Fruit fly (Drosophila melanogaster) whole organism, wandering third instar larva: ENCODE measurements around the gene nes.
A peak's percentile ranks its signal among the peaks of the same experiment; 100 is the strongest.

Experiments used
- Abd-B ChIP-seq: fragments of >200 bp; optimal IDR thresholded peaks from 2 replicates; lab custom pipeline; 2017; ENCODE audit warnings: missing biosample characterization, missing genetic modification characterization
- CG32264 ChIP-seq: fragments of 200-800 bp; sonication (Bioruptor generic); optimal IDR thresholded peaks from 2 replicates; lab custom pipeline; 2016; ENCODE audit warnings: missing biosample characterization, missing genetic modification characterization
- CG9705 ChIP-seq: fragments of 200-800 bp; sonication (Bioruptor generic); optimal IDR thresholded peaks from 2 replicates; lab custom pipeline; 2018; ENCODE audit warnings: missing biosample characterization, mild to moderate bottlenecking, missing genetic modification characterization
- CrebA ChIP-seq: fragments of 200-800 bp; sonication (Bioruptor generic); optimal IDR thresholded peaks from 2 replicates; lab custom pipeline; 2016; ENCODE audit warnings: missing biosample characterization, mild to moderate bottlenecking, missing genetic modification characterization, borderline replicate concordance
- Dfd ChIP-seq: fragments of >200 bp; optimal IDR thresholded peaks from 2 replicates; lab custom pipeline; 2017; ENCODE audit warnings: missing biosample characterization, missing genetic modification characterization
- Dif ChIP-seq: fragments of 200-275, 200-300 bp; sonication (Bioruptor generic); optimal IDR thresholded peaks from 2 replicates; lab custom pipeline; 2018; ENCODE audit warnings: missing biosample characterization, missing genetic modification characterization; ENCODE audit not compliant: partially characterized antibody
- GATAd ChIP-seq: sonication (Bioruptor generic); optimal IDR thresholded peaks from 2 replicates; lab custom pipeline; 2016; ENCODE audit warnings: missing biosample characterization, missing genetic modification characterization
- HLH106 ChIP-seq: fragments of 200-800 bp; optimal IDR thresholded peaks from 3 replicates; lab custom pipeline; 2019; ENCODE audit warnings: missing biosample characterization, mild to moderate bottlenecking, missing genetic modification characterization, moderate library complexity
- Hr78 ChIP-seq: fragments of >200 bp; optimal IDR thresholded peaks from 2 replicates; lab custom pipeline; 2017; ENCODE audit warnings: missing biosample characterization, missing genetic modification characterization
- Hr83 ChIP-seq: fragments of 200-300 bp; sonication (Bioruptor generic); optimal IDR thresholded peaks from 2 replicates; lab custom pipeline; 2016; ENCODE audit warnings: missing biosample characterization, mild to moderate bottlenecking, missing genetic modification characterization, moderate library complexity; ENCODE audit not compliant: poor library complexity, severe bottlenecking
- Jra ChIP-seq: sonication (Bioruptor generic); optimal IDR thresholded peaks from 2 replicates; lab custom pipeline; 2016; ENCODE audit warnings: missing biosample characterization, missing genetic modification characterization
- Mio ChIP-seq: sonication (Bioruptor generic); optimal IDR thresholded peaks from 2 replicates; lab custom pipeline; 2016; ENCODE audit warnings: missing biosample characterization, missing genetic modification characterization
- OdsH ChIP-seq: fragments of 200-800 bp; sonication (Bioruptor generic); optimal IDR thresholded peaks from 2 replicates; lab custom pipeline; 2016; ENCODE audit warnings: missing biosample characterization, mild to moderate bottlenecking, missing genetic modification characterization
- Rel ChIP-seq, 2 experiments: fragments of 200-800 bp; sonication (Bioruptor generic) in 1 of 2; optimal IDR thresholded peaks; 2 replicates in 1 of 2; 3 replicates in 1 of 2; lab custom pipeline; 2016 to 2019; ENCODE audit warnings: mild to moderate bottlenecking in 2 of 2, missing biosample characterization in 2 of 2, missing genetic modification characterization in 2 of 2, moderate library complexity in 1 of 2
- Vsx2 ChIP-seq: fragments of 200-300, 225-300 bp; sonication (Bioruptor generic); optimal IDR thresholded peaks from 2 replicates; lab custom pipeline; 2018; ENCODE audit warnings: missing biosample characterization, missing genetic modification characterization; ENCODE audit not compliant: partially characterized antibody
- br ChIP-seq: fragments of 200-800 bp; sonication (Bioruptor generic); optimal IDR thresholded peaks from 2 replicates; lab custom pipeline; 2016; ENCODE audit warnings: missing biosample characterization, missing genetic modification characterization
- ey ChIP-seq: fragments of 200-800 bp; sonication (Bioruptor generic); optimal IDR thresholded peaks from 2 replicates; lab custom pipeline; 2016; ENCODE audit warnings: missing biosample characterization, missing genetic modification characterization
- foxo ChIP-seq, 2 experiments: fragments of 200-800 bp; sonication (Bioruptor generic); optimal IDR thresholded peaks; 2 replicates in 1 of 2; 3 replicates in 1 of 2; lab custom pipeline; 2016 to 2017; ENCODE audit warnings: missing biosample characterization in 2 of 2, missing genetic modification characterization in 2 of 2
- fru ChIP-seq: fragments of 200-800 bp; sonication (Bioruptor generic); optimal IDR thresholded peaks from 3 replicates; lab custom pipeline; 2016; ENCODE audit warnings: missing biosample characterization, mild to moderate bottlenecking, missing genetic modification characterization
- h ChIP-seq: fragments of 200-800 bp; sonication (Bioruptor generic); optimal IDR thresholded peaks from 3 replicates; lab custom pipeline; 2016; ENCODE audit warnings: missing biosample characterization, mild to moderate bottlenecking, missing genetic modification characterization
- jim ChIP-seq: fragments of 175-275, 200-325 bp; sonication (Bioruptor generic); optimal IDR thresholded peaks from 2 replicates; lab custom pipeline; 2016; ENCODE audit warnings: missing biosample characterization, mild to moderate bottlenecking, missing genetic modification characterization
- lola ChIP-seq: fragments of >200 bp; optimal IDR thresholded peaks from 2 replicates; lab custom pipeline; 2017; ENCODE audit warnings: missing biosample characterization, missing genetic modification characterization
- pan ChIP-seq: fragments of >200 bp; optimal IDR thresholded peaks from 2 replicates; lab custom pipeline; 2017
- psq ChIP-seq: fragments of 200-800 bp; sonication (Bioruptor generic); optimal IDR thresholded peaks from 3 replicates; lab custom pipeline; 2017; ENCODE audit warnings: missing biosample characterization, mild to moderate bottlenecking, missing genetic modification characterization, moderate library complexity
- rgr ChIP-seq: fragments of 200-800 bp; sonication (Bioruptor generic); optimal IDR thresholded peaks from 3 replicates; lab custom pipeline; 2016; ENCODE audit warnings: missing biosample characterization, mild to moderate bottlenecking, missing genetic modification characterization
- sv ChIP-seq: fragments of 200-800 bp; sonication (Bioruptor generic); optimal IDR thresholded peaks from 3 replicates; lab custom pipeline; 2016; ENCODE audit warnings: missing biosample characterization, missing genetic modification characterization
- tai ChIP-seq: sonication (Bioruptor generic); optimal IDR thresholded peaks from 2 replicates; lab custom pipeline; 2016; ENCODE audit warnings: missing biosample characterization, missing genetic modification characterization
- usp ChIP-seq: fragments of >200 bp; optimal IDR thresholded peaks from 2 replicates; lab custom pipeline; 2017; ENCODE audit warnings: missing biosample characterization, missing genetic modification characterization
- woc ChIP-seq: sonication (Bioruptor generic); optimal IDR thresholded peaks from 2 replicates; lab custom pipeline; 2016; ENCODE audit warnings: missing biosample characterization, mild to moderate bottlenecking, missing genetic modification characterization

Gene nes

DNA sequence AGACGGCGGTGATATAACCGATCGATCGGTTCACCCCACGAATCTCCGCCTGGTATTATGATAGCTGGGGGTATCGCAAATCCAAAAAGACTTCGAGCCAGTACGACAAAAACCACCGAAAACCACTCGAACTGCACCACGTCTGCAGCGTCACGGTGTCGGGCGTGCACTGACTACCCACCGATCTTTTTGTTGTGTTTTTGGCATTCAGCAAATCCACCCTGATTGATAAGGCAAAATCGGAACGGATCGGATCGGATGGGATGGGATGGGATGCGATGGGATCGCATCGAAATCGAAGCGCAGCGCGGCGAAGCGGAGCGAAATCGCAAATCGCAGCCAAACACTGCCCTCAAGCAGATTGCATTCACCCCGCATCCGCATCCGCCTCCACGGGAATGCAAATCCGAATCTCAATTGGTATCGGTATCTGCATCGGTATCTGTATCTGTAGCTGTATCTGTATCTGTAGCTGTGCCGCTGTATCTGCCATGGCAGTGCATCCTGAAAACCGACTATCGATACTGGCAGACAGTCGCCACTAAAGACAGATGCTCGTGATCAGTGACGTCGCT lies 28.0 kb upstream of the nes start:
- TF ChIP-seq CG9705 (GFP tag; lab: Kevin White, UChicago) (no peak), Rel (GFP tag; optimal IDR thresholded peaks at IDR 0.05; lab: Kevin White, UChicago) (no peak), Rel (tag; optimal IDR thresholded peaks at IDR 0.05; lab: Kevin White, UChicago) (peak; percentile 80), CG32264 (GFP tag; lab: Kevin White, UChicago) (no peak), fru (GFP tag; lab: Kevin White, UChicago) (no peak), tai (no peak), pan (lab: Kevin White, UChicago) (no peak)

DNA sequence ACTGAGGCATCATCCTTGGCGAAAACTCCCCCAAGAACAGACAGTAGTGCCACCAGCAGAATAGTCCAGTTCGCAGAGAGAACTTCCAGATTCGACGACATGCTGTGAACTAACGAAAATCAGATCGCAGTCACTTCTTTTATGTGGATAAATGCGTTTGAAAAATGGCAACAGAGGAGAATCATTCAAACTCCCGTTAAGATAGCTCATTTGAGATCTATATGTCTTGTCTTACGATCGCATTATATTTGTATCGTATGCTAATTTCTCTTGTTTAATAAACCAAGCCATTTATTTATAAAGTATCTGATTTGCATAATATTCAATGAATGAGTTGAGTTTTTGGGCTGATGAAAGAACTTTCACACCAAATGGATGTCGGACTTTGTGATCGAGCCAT lies 20.2 kb upstream of the nes start, which contains the start of gene CG14089:
CG14089 (minus strand) TSS at position 101 of the 400 bp plus-strand sequence.
- TF ChIP-seq Mio (GFP tag; lab: Kevin White, UChicago) (no peak), CrebA (GFP tag; lab: Kevin White, UChicago) (no peak), pan (lab: Kevin White, UChicago) (no peak), jim (GFP tag; lab: Kevin White, UChicago) (no peak), fru (GFP tag; lab: Kevin White, UChicago) (no peak)

DNA sequence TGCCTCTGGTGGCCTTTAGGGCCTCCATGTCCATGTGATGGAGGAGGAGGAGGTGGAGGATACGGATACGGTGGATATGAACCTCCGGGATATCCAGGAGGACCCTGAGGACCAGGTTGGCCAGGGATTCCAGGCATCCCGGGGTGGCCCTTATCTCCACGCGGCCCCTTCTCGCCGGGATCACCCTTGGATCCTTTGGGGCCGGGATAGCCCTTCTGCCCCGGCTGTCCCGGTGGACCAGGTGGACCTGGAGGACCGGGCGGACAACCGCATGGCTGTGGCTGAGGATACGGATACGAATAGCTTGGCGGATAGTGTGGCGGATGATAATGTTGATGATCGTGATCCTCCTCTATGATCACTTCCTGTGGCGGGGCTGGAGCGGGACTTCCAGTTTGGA lies 19.8 kb upstream of the nes start:
- TF ChIP-seq Hr78 (GFP tag; lab: Kevin White, UChicago), result no peak
- peak; percentile 98 for TF ChIP-seq Dfd (GFP tag; lab: Kevin White, UChicago)

DNA sequence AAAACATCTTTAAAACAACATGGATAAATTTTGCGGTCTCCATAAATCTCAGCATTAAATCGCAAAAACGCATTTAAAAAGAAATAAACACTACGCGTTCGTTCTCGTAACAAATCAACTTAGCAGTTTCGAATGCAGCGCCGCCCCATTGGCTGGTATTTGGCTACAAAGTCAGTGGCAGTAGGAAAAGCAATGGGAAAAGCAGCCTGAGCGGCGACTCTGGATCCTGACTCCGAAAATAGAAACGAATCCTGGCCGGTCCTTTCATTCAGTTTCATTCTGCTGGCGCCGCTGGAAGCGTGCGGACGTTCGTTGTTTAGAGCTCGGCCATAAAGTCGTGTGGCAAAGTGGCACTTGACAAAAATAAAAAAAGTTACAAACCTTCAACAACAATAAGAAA lies 15.0 kb upstream of the nes start, which contains the start of gene CG14086:
CG14086 (plus strand) TSS at position 301 of the 400 bp plus-strand sequence.
- TF ChIP-seq ey (GFP tag; lab: Kevin White, UChicago), result no peak
- no peak for TF ChIP-seq rgr (GFP tag; lab: Kevin White, UChicago)
- TF ChIP-seq OdsH (GFP tag; lab: Kevin White, UChicago), result no peak
- no peak for TF ChIP-seq Jra (GFP tag; lab: Kevin White, UChicago)
- TF ChIP-seq CrebA (GFP tag; lab: Kevin White, UChicago), result no peak
- TF ChIP-seq CG9705 (GFP tag; lab: Kevin White, UChicago), result no peak
- TF ChIP-seq sv (GFP tag; lab: Kevin White, UChicago), result no peak
- TF ChIP-seq Vsx2 (GFP tag; lab: Kevin White, UChicago), result no peak
- no peak for TF ChIP-seq usp (GFP tag; lab: Kevin White, UChicago)
- TF ChIP-seq tai, result no peak
- TF ChIP-seq pan (lab: Kevin White, UChicago), result no peak
- no peak for TF ChIP-seq jim (GFP tag; lab: Kevin White, UChicago)
- TF ChIP-seq br, result no peak
- no peak for TF ChIP-seq psq
- TF ChIP-seq CG32264 (GFP tag; lab: Kevin White, UChicago), result no peak
- no peak for TF ChIP-seq Hr78 (GFP tag; lab: Kevin White, UChicago)
- TF ChIP-seq Mio (GFP tag; lab: Kevin White, UChicago), result no peak

DNA sequence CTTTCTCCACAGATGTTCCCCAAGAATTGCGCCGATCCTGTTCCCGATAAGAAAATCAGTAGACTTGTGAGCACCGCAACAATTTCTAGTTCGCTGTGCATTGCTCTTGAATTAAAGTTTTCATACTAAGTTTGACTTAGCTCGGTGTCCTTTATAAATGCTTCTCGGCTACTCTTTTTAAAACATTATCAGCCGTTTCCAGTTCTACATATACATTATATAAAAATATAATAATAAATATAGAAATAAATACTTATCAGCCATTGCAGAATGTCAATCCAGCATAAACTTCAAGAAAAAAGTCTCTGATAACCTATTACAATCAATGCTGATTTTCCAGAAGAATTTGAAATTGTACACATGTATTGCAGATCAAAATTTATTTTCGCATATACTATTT lies 10.1 kb upstream of the nes start, which contains the start of gene CG14088:
CG14088 (minus strand) TSS at position 101 of the 400 bp plus-strand sequence.
- TF ChIP-seq Hr83, result no peak
- no peak for TF ChIP-seq usp (GFP tag; lab: Kevin White, UChicago)
- TF ChIP-seq h (GFP tag; lab: Kevin White, UChicago), result no peak
- TF ChIP-seq Vsx2 (GFP tag; lab: Kevin White, UChicago), result no peak

DNA sequence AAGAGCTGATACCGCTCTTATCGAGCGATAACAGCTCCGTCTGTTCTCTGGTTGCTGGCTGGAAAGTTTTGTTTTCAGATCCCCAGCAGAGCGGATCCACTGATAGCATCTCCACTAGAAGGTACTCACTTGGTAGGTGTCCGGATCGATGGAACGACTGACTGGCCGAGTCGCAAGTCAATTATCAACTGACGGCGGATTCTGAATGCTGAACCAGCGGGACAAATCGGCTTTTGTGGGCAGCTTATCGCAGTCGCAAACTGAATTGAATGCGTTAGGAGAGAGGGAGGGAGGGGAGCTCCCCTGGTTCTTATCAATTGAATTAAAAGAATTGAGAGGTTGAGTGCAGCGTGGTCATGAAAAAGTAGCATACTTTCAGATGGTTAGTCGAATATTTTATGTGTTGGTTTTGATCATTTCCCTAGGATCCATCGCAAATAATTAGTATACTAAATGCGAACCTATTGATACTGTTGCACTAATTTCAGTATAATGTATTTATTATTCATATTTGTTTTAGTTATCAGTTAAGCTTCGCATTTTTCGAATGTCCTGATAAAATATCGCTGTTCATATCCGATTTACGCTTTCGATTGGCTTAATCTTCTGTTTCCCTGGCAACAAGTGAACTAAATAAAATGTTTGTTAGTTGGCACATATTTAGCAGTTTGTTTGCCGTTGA lies 8.4 kb upstream of the nes start, which contains the start of the genes Aldh7A1 and CG14085:
Aldh7A1 (minus strand) TSS at position 194 of the 682 bp plus-strand sequence.
CG14085 (plus strand) TSS at position 632 of the 682 bp plus-strand sequence.
- no peak for TF ChIP-seq usp (GFP tag; lab: Kevin White, UChicago)
- TF ChIP-seq lola, result no peak
- peak; percentile 65 for TF ChIP-seq GATAd (GFP tag; lab: Kevin White, UChicago)
- peak; percentile 10 for TF ChIP-seq fru (GFP tag; lab: Kevin White, UChicago)
- TF ChIP-seq rgr (GFP tag; lab: Kevin White, UChicago), result peak; percentile 56
- TF ChIP-seq Vsx2 (GFP tag; lab: Kevin White, UChicago), result no peak
- TF ChIP-seq OdsH (GFP tag; lab: Kevin White, UChicago), result no peak
- TF ChIP-seq h (GFP tag; lab: Kevin White, UChicago), result peak; percentile 48
- TF ChIP-seq woc (GFP tag; lab: Kevin White, UChicago), result no peak
- no peak for TF ChIP-seq HLH106 (tag; lab: Kevin White, UChicago)
- no peak for TF ChIP-seq Rel (GFP tag; optimal IDR thresholded peaks at IDR 0.05; lab: Kevin White, UChicago)
- TF ChIP-seq Rel (tag; optimal IDR thresholded peaks at IDR 0.05; lab: Kevin White, UChicago), result peak; percentile 51
- TF ChIP-seq br, result peak; percentile 25
- TF ChIP-seq foxo (GFP tag; optimal IDR thresholded peaks at IDR 0.05; lab: Kevin White, UChicago), result peak in 1 of 2 experiments; percentile 23
- TF ChIP-seq Dif (GFP tag; lab: Kevin White, UChicago), result peak; percentile 59
- TF ChIP-seq Abd-B (GFP tag; lab: Kevin White, UChicago), result no peak
